Worm (Caenorhabditis elegans): ENCODE results near the gene clec-43.
"Not testable (repeated sequence)": the region's sequence is repeated elsewhere in the genome, so short reads cannot be mapped to it uniquely, and the experiment has no call there.

clec-43 gene

ce11 chrII:943773-944172 is at the start of gene clec-43:
Gene clec-43 (plus strand): TSS chrII:944066.
- no peak for TF ChIP-seq unc-62 (GFP tag; optimal IDR thresholded peaks at IDR 0.05)

ce11 chrII:900720-901332 is 43.0 kb upstream of the clec-43 start, which contains the start of gene T07D3.9:
Gene T07D3.9 (minus strand): TSS chrII:900913.
- TF ChIP-seq unc-62 (GFP tag; optimal IDR thresholded peaks at IDR 0.05), result no peak

ce11 chrII:901632-902031 is 42.2 kb upstream of the clec-43 start, which contains the start of gene T07D3.2:
Gene T07D3.2 (plus strand): TSS chrII:901932.
- TF ChIP-seq unc-62 (GFP tag; optimal IDR thresholded peaks at IDR 0.05), result no peak

ce11 chrII:905335-905734 is 38.5 kb upstream of the clec-43 start:
- TF ChIP-seq unc-62 (GFP tag; optimal IDR thresholded peaks at IDR 0.05), result no peak

ce11 chrII:909554-909953 is 34.3 kb upstream of the clec-43 start, which contains the start of the genes fbxc-24 and fbxc-27:
Gene fbxc-24 (minus strand): TSS chrII:909654.
Gene fbxc-27 (plus strand): TSS chrII:909769.
- no peak for TF ChIP-seq unc-62 (GFP tag; optimal IDR thresholded peaks at IDR 0.05)

ce11 chrII:911680-912079 is 32.2 kb upstream of the clec-43 start, which contains the start of gene fbxc-31:
Gene fbxc-31 (plus strand): TSS chrII:911980.
- no peak for TF ChIP-seq unc-62 (GFP tag; optimal IDR thresholded peaks at IDR 0.05)

ce11 chrII:913222-913722 is 30.6 kb upstream of the clec-43 start, which contains the start of gene fbxc-33:
Gene fbxc-33 (plus strand): TSS chrII:913672.
- TF ChIP-seq unc-62 (GFP tag; optimal IDR thresholded peaks at IDR 0.05), result no peak

ce11 chrII:915206-915605 is 28.7 kb upstream of the clec-43 start:
- no peak for TF ChIP-seq unc-62 (GFP tag; optimal IDR thresholded peaks at IDR 0.05)

- no peak for TF ChIP-seq unc-62 (GFP tag; optimal IDR thresholded peaks at IDR 0.05)
These were observed 28.1 kb upstream of the clec-43 start, which contains the start of gene fbxc-29 for ce11 chrII:915780-916179. Gene fbxc-29 (plus strand): TSS chrII:916080.

ce11 chrII:917324-917723 is 26.5 kb upstream of the clec-43 start, which contains the start of gene fbxc-30:
Gene fbxc-30 (plus strand): TSS chrII:917624.
- no peak for TF ChIP-seq unc-62 (GFP tag; optimal IDR thresholded peaks at IDR 0.05)

ce11 chrII:920326-920725 is 23.5 kb upstream of the clec-43 start:
- no peak for TF ChIP-seq unc-62 (GFP tag; optimal IDR thresholded peaks at IDR 0.05)

ce11 chrII:922778-923177 is 21.1 kb upstream of the clec-43 start:
- no peak for TF ChIP-seq unc-62 (GFP tag; optimal IDR thresholded peaks at IDR 0.05)

- no peak for TF ChIP-seq unc-62 (GFP tag; optimal IDR thresholded peaks at IDR 0.05)
These were observed 20.3 kb upstream of the clec-43 start, which contains the start of gene fbxc-28 for ce11 chrII:923521-923920. Gene fbxc-28 (plus strand): TSS chrII:923821.

ce11 chrII:927331-927730 is 16.5 kb upstream of the clec-43 start, which contains the start of gene R07C3.13:
Gene R07C3.13 (minus strand): TSS chrII:927431.
- TF ChIP-seq unc-62 (GFP tag; optimal IDR thresholded peaks at IDR 0.05), result no peak

ce11 chrII:930871-931270 is 13.0 kb upstream of the clec-43 start, which contains the start of gene fbxc-34:
Gene fbxc-34 (plus strand): TSS chrII:931171.
- not testable (repeated sequence) for TF ChIP-seq unc-62 (GFP tag; optimal IDR thresholded peaks at IDR 0.05)

- TF ChIP-seq unc-62 (GFP tag; optimal IDR thresholded peaks at IDR 0.05), result no peak
These were observed 11.1 kb upstream of the clec-43 start, which contains the start of gene acs-15 for ce11 chrII:932718-933117. Gene acs-15 (plus strand): TSS chrII:933018.

- no peak for TF ChIP-seq unc-62 (GFP tag; optimal IDR thresholded peaks at IDR 0.05)
These were observed 6.6 kb upstream of the clec-43 start for ce11 chrII:937265-937664.
